Worm (Caenorhabditis elegans): Measurements from ENCODE around the gene rps-21.
A peak's percentile ranks its signal among the peaks of the same experiment; 100 is the strongest.

rps-21 gene

ce11 chrIII:7179538-7180301 lies 9.7 kb downstream of the rps-21 start, which contains the start of the genes rps-14 and rpl-36:
Gene rps-14, minus strand, starts transcription at chrIII:7179588.
Gene rpl-36, plus strand, starts transcription at chrIII:7180251.
- TF ChIP-seq flt-1 (GFP tag; IDR thresholded peaks at IDR 0.05) (no peak), ztf-29 (GFP tag; IDR thresholded peaks at IDR 0.05) (no peak), med-1 (GFP tag; optimal IDR thresholded peaks at IDR 0.05; ENCODE audit: insufficient read depth) (no peak), tab-1 (GFP tag; IDR thresholded peaks at IDR 0.05) (no peak), cog-1 (tag; optimal IDR thresholded peaks at IDR 0.05) (peak; percentile 76), T22C8.4 (GFP tag; IDR thresholded peaks at IDR 0.05) (no peak), klf-2 (GFP tag; conservative IDR thresholded peaks at IDR 0.05) (no peak), ref-1 (GFP tag; conservative IDR thresholded peaks at IDR 0.05) (no peak), ztf-23 (GFP tag; IDR thresholded peaks at IDR 0.05) (peak; percentile 79)

- TF ChIP-seq ztf-23 (GFP tag; IDR thresholded peaks at IDR 0.05) = no peak
These were observed 10.9 kb downstream of the rps-21 start for ce11 chrIII:7178497-7178896.

ce11 chrIII:7170090-7170489 lies 19.3 kb downstream of the rps-21 start:
- TF ChIP-seq klf-2 (GFP tag; conservative IDR thresholded peaks at IDR 0.05) = no peak
- no peak for TF ChIP-seq med-1 (GFP tag; optimal IDR thresholded peaks at IDR 0.05; ENCODE audit: insufficient read depth)
- no peak for TF ChIP-seq cog-1 (tag; optimal IDR thresholded peaks at IDR 0.05)

ce11 chrIII:7167568-7167937 lies 21.9 kb downstream of the rps-21 start, which contains the start of gene acs-4:
Gene acs-4, plus strand, starts transcription at chrIII:7167838.
- no peak for TF ChIP-seq med-1 (GFP tag; optimal IDR thresholded peaks at IDR 0.05; ENCODE audit: insufficient read depth)

- TF ChIP-seq klf-2 (GFP tag; conservative IDR thresholded peaks at IDR 0.05) (no peak), tab-1 (GFP tag; IDR thresholded peaks at IDR 0.05) (no peak), med-1 (GFP tag; optimal IDR thresholded peaks at IDR 0.05; ENCODE audit: insufficient read depth) (no peak), ztf-29 (GFP tag; IDR thresholded peaks at IDR 0.05) (no peak), ref-1 (GFP tag; conservative IDR thresholded peaks at IDR 0.05) (no peak), ztf-23 (GFP tag; IDR thresholded peaks at IDR 0.05) (no peak), cog-1 (tag; optimal IDR thresholded peaks at IDR 0.05) (no peak), flt-1 (GFP tag; IDR thresholded peaks at IDR 0.05) (no peak), T22C8.4 (GFP tag; IDR thresholded peaks at IDR 0.05) (no peak)
These were observed 22.5 kb downstream of the rps-21 start for ce11 chrIII:7166664-7167567.

ce11 chrIII:7165816-7166229 lies 23.6 kb downstream of the rps-21 start:
- TF ChIP-seq flt-1 (GFP tag; IDR thresholded peaks at IDR 0.05) (no peak), med-1 (GFP tag; optimal IDR thresholded peaks at IDR 0.05; ENCODE audit: insufficient read depth) (no peak), cog-1 (tag; optimal IDR thresholded peaks at IDR 0.05) (no peak), ref-1 (GFP tag; conservative IDR thresholded peaks at IDR 0.05) (no peak), klf-2 (GFP tag; conservative IDR thresholded peaks at IDR 0.05) (no peak), ztf-23 (GFP tag; IDR thresholded peaks at IDR 0.05) (no peak), ztf-29 (GFP tag; IDR thresholded peaks at IDR 0.05) (no peak), tab-1 (GFP tag; IDR thresholded peaks at IDR 0.05) (no peak), T22C8.4 (GFP tag; IDR thresholded peaks at IDR 0.05) (no peak)

- TF ChIP-seq flt-1 (GFP tag; IDR thresholded peaks at IDR 0.05) (no peak), ztf-23 (GFP tag; IDR thresholded peaks at IDR 0.05) (no peak), T22C8.4 (GFP tag; IDR thresholded peaks at IDR 0.05) (no peak), tab-1 (GFP tag; IDR thresholded peaks at IDR 0.05) (no peak), klf-2 (GFP tag; conservative IDR thresholded peaks at IDR 0.05) (no peak), ztf-29 (GFP tag; IDR thresholded peaks at IDR 0.05) (no peak), cog-1 (tag; optimal IDR thresholded peaks at IDR 0.05) (no peak), med-1 (GFP tag; optimal IDR thresholded peaks at IDR 0.05; ENCODE audit: insufficient read depth) (no peak), ref-1 (GFP tag; conservative IDR thresholded peaks at IDR 0.05) (no peak)
These were observed 24.2 kb downstream of the rps-21 start for ce11 chrIII:7165276-7165675.

- TF ChIP-seq ref-1 (GFP tag; conservative IDR thresholded peaks at IDR 0.05) = no peak
- TF ChIP-seq med-1 (GFP tag; optimal IDR thresholded peaks at IDR 0.05; ENCODE audit: insufficient read depth) = no peak
- no peak for TF ChIP-seq tab-1 (GFP tag; IDR thresholded peaks at IDR 0.05)
- TF ChIP-seq cog-1 (tag; optimal IDR thresholded peaks at IDR 0.05) = peak; percentile 75
- TF ChIP-seq ztf-29 (GFP tag; IDR thresholded peaks at IDR 0.05) = no peak
- TF ChIP-seq flt-1 (GFP tag; IDR thresholded peaks at IDR 0.05) = no peak; the same call in 1 of the 2 replicates
- no peak for TF ChIP-seq klf-2 (GFP tag; conservative IDR thresholded peaks at IDR 0.05)
- peak; percentile 67; the same call in 1 of the 2 replicates for TF ChIP-seq ztf-23 (GFP tag; IDR thresholded peaks at IDR 0.05)
- no peak for TF ChIP-seq T22C8.4 (GFP tag; IDR thresholded peaks at IDR 0.05)
These were observed 27.2 kb downstream of the rps-21 start, which contains the start of the genes syf-2 and K04G7.1 for ce11 chrIII:7162065-7162762. Gene syf-2, minus strand, starts transcription at chrIII:7162115. Gene K04G7.1, plus strand, starts transcription at chrIII:7162712.

- no peak for TF ChIP-seq cog-1 (tag; optimal IDR thresholded peaks at IDR 0.05)
- no peak for TF ChIP-seq klf-2 (GFP tag; conservative IDR thresholded peaks at IDR 0.05)
- TF ChIP-seq ztf-23 (GFP tag; IDR thresholded peaks at IDR 0.05) = no peak
- TF ChIP-seq med-1 (GFP tag; optimal IDR thresholded peaks at IDR 0.05; ENCODE audit: insufficient read depth) = no peak
- no peak for TF ChIP-seq flt-1 (GFP tag; IDR thresholded peaks at IDR 0.05)
- TF ChIP-seq tab-1 (GFP tag; IDR thresholded peaks at IDR 0.05) = no peak
- no peak for TF ChIP-seq ref-1 (GFP tag; conservative IDR thresholded peaks at IDR 0.05)
- TF ChIP-seq ztf-29 (GFP tag; IDR thresholded peaks at IDR 0.05) = no peak
- no peak for TF ChIP-seq T22C8.4 (GFP tag; IDR thresholded peaks at IDR 0.05)
These were observed 28.4 kb downstream of the rps-21 start, which contains the start of gene rnp-7 for ce11 chrIII:7161055-7161454. Gene rnp-7, minus strand, starts transcription at chrIII:7161155.
